Fruit fly (Drosophila melanogaster): ENCODE data around the gene Pi4KIIIalpha.

Gene Pi4KIIIalpha

dm6 chrX:2588415-2589411 is 35.9 kb upstream of the Pi4KIIIalpha start, which contains the start of gene egh (continued):
- no peak for TF ChIP-seq rib (GFP tag; IDR thresholded peaks at IDR 0.05)
- no peak for TF ChIP-seq inv (GFP tag; IDR thresholded peaks at IDR 0.05; ENCODE audit: partially characterized antibody)
- TF ChIP-seq Sin3A (optimal IDR thresholded peaks at IDR 0.05), result peak; percentile 43
- no peak for TF ChIP-seq abd-A (tag; optimal IDR thresholded peaks at IDR 0.05)
- no peak for TF ChIP-seq C15 (GFP tag; IDR thresholded peaks at IDR 0.05)
- TF ChIP-seq nerfin-2 (GFP tag; IDR thresholded peaks at IDR 0.05; ENCODE audit: partially characterized antibody), result no peak
- peak; percentile 80 for TF ChIP-seq MESR4 (GFP tag; optimal IDR thresholded peaks at IDR 0.05)
- TF ChIP-seq CG10654 (GFP tag; optimal IDR thresholded peaks at IDR 0.05), result no peak
- no peak for TF ChIP-seq kah (GFP tag; optimal IDR thresholded peaks at IDR 0.05)
- no peak for TF ChIP-seq CG7372 (GFP tag; IDR thresholded peaks at IDR 0.05)
- TF ChIP-seq CG2202 (tag; optimal IDR thresholded peaks at IDR 0.05), result no peak
- no peak for TF ChIP-seq CG1024 (GFP tag; IDR thresholded peaks at IDR 0.05)
- TF ChIP-seq CG7357 (GFP tag; IDR thresholded peaks at IDR 0.05), result no peak
- no peak for TF ChIP-seq CG12155 (GFP tag; optimal IDR thresholded peaks at IDR 0.05)
- TF ChIP-seq Fer2 (tag; optimal IDR thresholded peaks at IDR 0.05), result no peak
- TF ChIP-seq twi (tag; optimal IDR thresholded peaks at IDR 0.05), result no peak
- TF ChIP-seq Taf1 (GFP tag; IDR thresholded peaks at IDR 0.05), result no peak
- no peak for TF ChIP-seq CG18764 (GFP tag; optimal IDR thresholded peaks at IDR 0.05)
- no peak for TF ChIP-seq dimm (GFP tag; IDR thresholded peaks at IDR 0.05)
- no peak for TF ChIP-seq slp2 (GFP tag; optimal IDR thresholded peaks at IDR 0.05)
- TF ChIP-seq CG6683 (GFP tag; optimal IDR thresholded peaks at IDR 0.05), result no peak
- TF ChIP-seq crol (GFP tag; IDR thresholded peaks at IDR 0.05), result no peak; the same call in 1 of the 2 replicates
- TF ChIP-seq gsb (GFP tag; IDR thresholded peaks at IDR 0.05), result no peak
- no peak for TF ChIP-seq CG11456 (GFP tag; IDR thresholded peaks at IDR 0.05)
- peak; percentile 74 for TF ChIP-seq sqz (GFP tag; optimal IDR thresholded peaks at IDR 0.05)
- TF ChIP-seq Jarid2 (GFP tag; optimal IDR thresholded peaks at IDR 0.05), result peak; percentile 28
- no peak for TF ChIP-seq ab (GFP tag; optimal IDR thresholded peaks at IDR 0.05)
- no peak for TF ChIP-seq CG30020 (tag; optimal IDR thresholded peaks at IDR 0.05)
- no peak for TF ChIP-seq CG3847 (GFP tag; IDR thresholded peaks at IDR 0.05)
- peak; percentile 34 for TF ChIP-seq zfh2 (GFP tag; optimal IDR thresholded peaks at IDR 0.05)
- TF ChIP-seq Six4 (GFP tag; optimal IDR thresholded peaks at IDR 0.05), result no peak
- 0 out of 2 replicates have a peak, but pooled peaks have one; percentile 39 for TF ChIP-seq ttk (GFP tag; IDR thresholded peaks at IDR 0.05)
- TF ChIP-seq CG7987 (GFP tag; optimal IDR thresholded peaks at IDR 0.05), result no peak
- TF ChIP-seq Bteb2 (GFP tag; optimal IDR thresholded peaks at IDR 0.05), result no peak
- no peak for TF ChIP-seq CG8089 (GFP tag; optimal IDR thresholded peaks at IDR 0.05)
- TF ChIP-seq CG13624 (GFP tag; optimal IDR thresholded peaks at IDR 0.05), result peak; percentile 5
- TF ChIP-seq zen2 (GFP tag; IDR thresholded peaks at IDR 0.05; ENCODE audit: partially characterized antibody), result no peak
- TF ChIP-seq CG14441 (GFP tag; IDR thresholded peaks at IDR 0.05), result no peak
- peak; percentile 69 for TF ChIP-seq CG18599 (GFP tag; optimal IDR thresholded peaks at IDR 0.05)
- no peak for TF ChIP-seq crp (GFP tag; optimal IDR thresholded peaks at IDR 0.05)
- TF ChIP-seq CG15514 (GFP tag; optimal IDR thresholded peaks at IDR 0.05), result peak; percentile 76
- no peak for TF ChIP-seq CG4404 (GFP tag; IDR thresholded peaks at IDR 0.05)
- no peak for TF ChIP-seq tna (GFP tag; IDR thresholded peaks at IDR 0.05; ENCODE audit: partially characterized antibody)
- no peak for TF ChIP-seq Sox102F (GFP tag; optimal IDR thresholded peaks at IDR 0.05)
- peak; percentile 23; the same call in 1 of the 2 replicates for TF ChIP-seq Rfx (GFP tag; IDR thresholded peaks at IDR 0.05)
- TF ChIP-seq Ets97D (GFP tag; optimal IDR thresholded peaks at IDR 0.05), result peak; percentile 69
- no peak for TF ChIP-seq Asciz (GFP tag; optimal IDR thresholded peaks at IDR 0.05)
- TF ChIP-seq run (tag; optimal IDR thresholded peaks at IDR 0.05), result no peak
- peak; percentile 58 for TF ChIP-seq MBD-R2 (GFP tag; IDR thresholded peaks at IDR 0.05)
